Worm (Caenorhabditis elegans) whole organism, young adult: ENCODE results near the gene C43C3.4.
"Not testable (repeated sequence)": the region's sequence is repeated elsewhere in the genome, so short reads cannot be mapped to it uniquely, and the experiment has no call there.

Experiments used
- B0035.1 ChIP-seq: sonication (generic microtip); optimal IDR thresholded peaks from 2 replicates; lab custom pipeline; 2016; ENCODE audit warnings: missing genetic modification characterization, mild to moderate bottlenecking, missing compliant biosample characterization, missing genotype, missing genetic modification reagents
- D2030.7 ChIP-seq: fragments of 200-800 bp; sonication (Bioruptor generic); IDR thresholded peaks from 2 replicates; pipeline ENCODE4 v1.3.6; 2022; ENCODE audit warnings: missing genetic modification reagents, missing genetic modification characterization, missing compliant biosample characterization
- F37B4.10 ChIP-seq: fragments of 200-800 bp; sonication (Bioruptor generic); IDR thresholded peaks from 2 replicates; pipeline ENCODE4 v1.3.6; 2022; ENCODE audit warnings: missing genetic modification characterization, missing compliant biosample characterization
- F52B5.7 ChIP-seq: sonication (generic microtip); optimal IDR thresholded peaks from 2 replicates; lab custom pipeline; 2016; ENCODE audit warnings: mild to moderate bottlenecking, missing genetic modification characterization, missing compliant biosample characterization
- F57C9.4 ChIP-seq: sonication (generic microtip); optimal IDR thresholded peaks from 2 replicates; lab custom pipeline; 2017; ENCODE audit warnings: mild to moderate bottlenecking, missing genetic modification characterization, missing compliant biosample characterization
- K12H6.12 ChIP-seq: fragments of 200-800 bp; sonication (Bioruptor generic); optimal IDR thresholded peaks from 2 replicates; lab custom pipeline; 2018; ENCODE audit warnings: mild to moderate bottlenecking, missing genetic modification characterization, missing compliant biosample characterization
- ama-1 ChIP-seq, 3 experiments: fragments of 150-350 bp in 1 of 3; sonication (generic microtip) in 2 of 3; optimal IDR thresholded peaks; 2 replicates each; lab custom pipeline; 2014 to 2018; ENCODE audit warnings: missing biosample characterization in 2 of 3, missing genetic modification characterization in 2 of 3, missing genetic modification reagents in 2 of 3
- bed-1 ChIP-seq: fragments of 200-800 bp; sonication (Bioruptor generic); IDR thresholded peaks from 2 replicates; pipeline ENCODE4 v1.3.6; 2022; ENCODE audit warnings: missing genetic modification reagents, missing genetic modification characterization, missing compliant biosample characterization
- bed-2 ChIP-seq: fragments of 200-800 bp; sonication (Bioruptor generic); IDR thresholded peaks from 2 replicates; pipeline ENCODE4 v1.3.6; 2022; ENCODE audit warnings: missing genetic modification reagents, missing genetic modification characterization, missing compliant biosample characterization
- cebp-2 ChIP-seq: fragments of 200-800 bp; sonication (Bioruptor generic); IDR thresholded peaks from 2 replicates; pipeline ENCODE4 v1.3.6; 2022; ENCODE audit warnings: missing genetic modification characterization, missing compliant biosample characterization
- ceh-27 ChIP-seq: fragments of 200-800 bp; sonication (Bioruptor generic); optimal IDR thresholded peaks from 2 replicates; lab custom pipeline; 2018; ENCODE audit warnings: mild to moderate bottlenecking, missing genetic modification characterization, moderate library complexity, missing compliant biosample characterization
- dox-1 ChIP-seq: fragments of 200-800 bp; sonication (Bioruptor generic); IDR thresholded peaks from 2 replicates; pipeline ENCODE4 v1.3.6; 2022; ENCODE audit warnings: missing genetic modification reagents, missing genetic modification characterization, missing compliant biosample characterization
- hmg-1.2 ChIP-seq: fragments of 200-800 bp; sonication (Bioruptor generic); IDR thresholded peaks from 2 replicates; pipeline ENCODE4 v1.3.6; 2022; ENCODE audit warnings: missing genetic modification reagents, missing genetic modification characterization, missing compliant biosample characterization
- let-526 ChIP-seq: fragments of 200-800 bp; sonication (Bioruptor generic); IDR thresholded peaks from 2 replicates; pipeline ENCODE4 v1.3.6; 2022; ENCODE audit warnings: missing genetic modification reagents, missing genetic modification characterization, missing compliant biosample characterization
- lsl-1 ChIP-seq: fragments of 200-800 bp; sonication (Bioruptor generic); optimal IDR thresholded peaks from 2 replicates; lab custom pipeline; 2018; ENCODE audit warnings: mild to moderate bottlenecking, missing genetic modification characterization, moderate library complexity, missing compliant biosample characterization
- lsy-27 ChIP-seq: sonication (generic microtip); optimal IDR thresholded peaks from 2 replicates; lab custom pipeline; 2017; ENCODE audit warnings: missing genetic modification characterization, mild to moderate bottlenecking, missing compliant biosample characterization, antibody characterized with exemption, missing genotype, borderline replicate concordance; ENCODE audit not compliant: insufficient read depth
- madf-6 ChIP-seq: fragments of 200-800 bp; sonication (Bioruptor generic); IDR thresholded peaks from 2 replicates; pipeline ENCODE4 v1.3.6; 2022; ENCODE audit warnings: missing genetic modification reagents, missing genetic modification characterization, missing compliant biosample characterization
- nfya-2 ChIP-seq: fragments of 200-800 bp; sonication (Bioruptor generic); IDR thresholded peaks from 2 replicates; pipeline ENCODE4 v1.3.6; 2022; ENCODE audit warnings: missing genetic modification reagents, missing genetic modification characterization, missing compliant biosample characterization
- nhr-120 ChIP-seq: fragments of 200-800 bp; sonication (Bioruptor generic); IDR thresholded peaks from 2 replicates; pipeline ENCODE4 v1.3.6; 2022; ENCODE audit warnings: missing genetic modification characterization, missing compliant biosample characterization
- pha-4 ChIP-seq: fragments of 150-350 bp; sonication (generic microtip); optimal IDR thresholded peaks from 2 replicates; lab custom pipeline; 2014; ENCODE audit warnings: missing biosample characterization, missing genetic modification reagents, missing genetic modification characterization
- rcor-1 ChIP-seq: fragments of 200-800 bp; sonication (Bioruptor generic); IDR thresholded peaks from 2 replicates; pipeline ENCODE4 v1.3.6; 2022; ENCODE audit warnings: missing genetic modification reagents, missing genetic modification characterization, missing compliant biosample characterization
- rpc-1 ChIP-seq, 2 experiments: fragments of 150-350 bp in 1 of 2; sonication (generic microtip) in 1 of 2; optimal IDR thresholded peaks; 2 replicates each; lab custom pipeline; 2014 to 2018; ENCODE audit warnings: missing biosample characterization in 1 of 2, missing genetic modification characterization in 1 of 2, missing genetic modification reagents in 1 of 2, missing genotype in 1 of 2
- zfh-2 ChIP-seq: fragments of 200-800 bp; sonication (Bioruptor generic); conservative IDR thresholded peaks from 2 replicates; pipeline ENCODE4 v1.3.6; 2022; ENCODE audit warnings: missing genetic modification reagents, missing genetic modification characterization, missing compliant biosample characterization
- ztf-25 ChIP-seq: fragments of 200-800 bp; sonication (Bioruptor generic); IDR thresholded peaks from 2 replicates; pipeline ENCODE4 v1.3.6; 2022; ENCODE audit warnings: missing genetic modification reagents, missing genetic modification characterization, missing compliant biosample characterization
- ztf-3 ChIP-seq: fragments of 200-800 bp; sonication (Bioruptor generic); optimal IDR thresholded peaks from 2 replicates; lab custom pipeline; 2018; ENCODE audit warnings: mild to moderate bottlenecking, missing genetic modification characterization, missing compliant biosample characterization

Gene C43C3.4

DNA sequence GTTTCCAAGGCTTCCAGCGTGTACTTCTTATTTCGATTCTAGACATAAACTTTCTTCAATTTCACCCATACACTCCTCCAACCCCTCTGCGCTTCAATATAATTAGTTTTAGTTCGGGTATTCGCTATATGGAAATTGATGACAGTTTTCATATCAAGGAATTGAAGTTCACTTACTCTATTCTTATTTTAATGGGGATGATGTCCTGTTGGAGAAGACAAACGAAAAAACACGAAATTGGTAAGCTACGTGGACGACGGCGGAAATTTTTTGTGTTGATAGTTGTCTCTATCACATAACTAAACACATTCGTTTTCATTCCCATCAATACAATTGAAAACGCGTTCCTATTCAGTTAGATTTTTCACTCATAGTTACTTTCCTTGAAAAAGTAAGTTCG, 39.3 kb downstream of the C43C3.4 start, which contains the start of gene F34H10.5:
Gene F34H10.5, plus strand, starts transcription at position 301 of the 400 bp plus-strand sequence.
- TF ChIP-seq nfya-2 (GFP tag; lab: Robert Waterston, UW): no peak
- no peak for TF ChIP-seq zfh-2 (GFP tag; lab: Robert Waterston, UW)
- TF ChIP-seq, all 124 proteins: peak for 0

DNA sequence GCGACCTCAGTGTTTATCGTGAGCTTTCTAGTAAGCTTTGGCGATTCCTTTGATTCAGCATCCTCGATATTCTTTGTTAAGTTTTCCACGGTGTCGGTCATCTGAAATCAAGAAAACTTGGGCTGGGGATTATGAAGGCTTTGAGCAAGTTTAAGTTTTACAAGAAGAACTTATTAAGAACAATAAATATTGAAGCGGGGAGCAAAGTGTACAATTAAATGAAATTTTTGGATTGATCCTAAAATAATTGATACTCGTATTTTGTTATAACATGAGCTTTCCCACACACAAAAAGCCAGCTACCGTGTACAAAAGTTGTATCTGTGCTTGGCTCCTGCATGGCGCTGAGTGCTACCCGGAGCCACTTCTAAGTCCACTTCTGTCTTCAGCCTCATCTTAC, 39.8 kb downstream of the C43C3.4 start, which contains the start of gene F34H10.3:
Gene F34H10.3, minus strand, starts transcription at position 101 of the 400 bp plus-strand sequence.
- no peak for TF ChIP-seq B0035.1 (tag; lab: Kevin White, UChicago)
- TF ChIP-seq ceh-27 (GFP tag; lab: Kevin White, UChicago): no peak
- no peak for TF ChIP-seq rpc-1 (optimal IDR thresholded peaks at IDR 0.05; lab: Kevin White, UChicago)
- no peak for TF ChIP-seq rpc-1 (tag; optimal IDR thresholded peaks at IDR 0.05; lab: Kevin White, UChicago)
- no peak for TF ChIP-seq K12H6.12
- no peak for TF ChIP-seq pha-4 (tag; lab: Kevin White, UChicago)
- TF ChIP-seq lsl-1 (GFP tag; lab: Kevin White, UChicago): no peak
- TF ChIP-seq ama-1 (optimal IDR thresholded peaks at IDR 0.05; lab: Kevin White, UChicago): no peak
- no peak for TF ChIP-seq ama-1 (GFP tag; optimal IDR thresholded peaks at IDR 0.05; lab: Kevin White, UChicago)
- TF ChIP-seq dox-1 (GFP tag; lab: Robert Waterston, UW): no peak
- no peak for TF ChIP-seq nhr-120
- TF ChIP-seq madf-6 (GFP tag; lab: Robert Waterston, UW): no peak
- no peak for TF ChIP-seq ztf-3 (GFP tag; lab: Kevin White, UChicago)
- no peak for TF ChIP-seq F52B5.7 (tag; lab: Kevin White, UChicago)

DNA sequence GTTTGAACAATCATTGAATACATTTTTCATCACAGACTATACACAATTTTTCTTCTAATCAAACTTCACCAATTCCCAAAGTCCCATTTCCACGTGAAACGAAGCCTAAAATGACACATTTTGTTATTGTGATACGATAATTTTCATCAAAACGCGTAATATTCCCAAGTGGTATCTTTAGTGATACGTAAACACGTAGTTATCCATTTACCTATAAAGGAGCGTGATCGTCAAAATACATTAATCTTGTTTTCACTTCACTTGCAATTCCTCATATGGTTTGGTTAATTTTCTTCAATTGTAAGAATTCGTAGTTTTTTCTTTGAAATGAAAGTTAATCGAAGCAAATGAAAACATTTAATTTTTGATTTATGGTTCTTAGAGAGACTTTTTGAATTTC, 45.1 kb downstream of the C43C3.4 start:
- TF ChIP-seq let-526 (GFP tag; lab: Robert Waterston, UW) (no peak), ama-1 (optimal IDR thresholded peaks at IDR 0.05; lab: Kevin White, UChicago) (no peak), ama-1 (GFP tag; optimal IDR thresholded peaks at IDR 0.05; lab: Kevin White, UChicago) (no peak), rpc-1 (optimal IDR thresholded peaks at IDR 0.05; lab: Kevin White, UChicago) (no peak), rpc-1 (tag; optimal IDR thresholded peaks at IDR 0.05; lab: Kevin White, UChicago) (no peak), pha-4 (tag; lab: Kevin White, UChicago) (no peak), zfh-2 (GFP tag; lab: Robert Waterston, UW) (no peak)

DNA sequence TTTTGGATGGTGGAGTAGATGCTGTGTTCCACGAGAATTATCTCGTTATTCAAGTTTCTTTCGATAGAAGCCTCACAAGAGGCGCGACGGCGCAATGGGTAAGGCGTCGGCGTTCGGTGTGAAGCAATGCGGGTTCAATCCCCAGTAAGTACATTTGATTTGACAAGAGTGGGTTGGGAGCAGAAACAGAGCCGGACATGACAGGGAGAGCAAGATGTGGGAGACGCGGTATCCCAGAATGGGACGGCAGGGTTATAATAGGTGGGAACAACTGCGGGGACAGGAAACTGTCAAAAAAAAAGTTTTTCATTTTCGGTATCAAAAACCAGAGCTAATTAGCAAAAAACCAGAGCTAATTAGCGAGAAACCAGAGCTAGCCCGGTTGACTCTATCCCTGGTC, 47.5 kb downstream of the C43C3.4 start:
- 0 out of 2 replicates have a peak, but pooled peaks have one; percentile 51 for TF ChIP-seq cebp-2
- TF ChIP-seq rcor-1 (GFP tag; lab: Robert Waterston, UW): peak; percentile 47; the same call in 1 of the 2 replicates
- 0 out of 2 replicates have a peak, but pooled peaks have one; percentile 53 for TF ChIP-seq bed-1 (GFP tag; lab: Robert Waterston, UW)
- 0 out of 2 replicates have a peak, but pooled peaks have one; percentile 33 for TF ChIP-seq bed-2 (GFP tag; lab: Robert Waterston, UW)
- TF ChIP-seq D2030.7: peak; percentile 77
- 0 out of 2 replicates have a peak, but pooled peaks have one; percentile 17 for TF ChIP-seq hmg-1.2 (GFP tag; lab: Robert Waterston, UW)
- TF ChIP-seq F37B4.10 (GFP tag; lab: Robert Waterston, UW): 0 out of 2 replicates have a peak, but pooled peaks have one; percentile 55
- TF ChIP-seq ztf-25 (GFP tag; lab: Robert Waterston, UW): peak; percentile 70; the same call in 1 of the 2 replicates

DNA sequence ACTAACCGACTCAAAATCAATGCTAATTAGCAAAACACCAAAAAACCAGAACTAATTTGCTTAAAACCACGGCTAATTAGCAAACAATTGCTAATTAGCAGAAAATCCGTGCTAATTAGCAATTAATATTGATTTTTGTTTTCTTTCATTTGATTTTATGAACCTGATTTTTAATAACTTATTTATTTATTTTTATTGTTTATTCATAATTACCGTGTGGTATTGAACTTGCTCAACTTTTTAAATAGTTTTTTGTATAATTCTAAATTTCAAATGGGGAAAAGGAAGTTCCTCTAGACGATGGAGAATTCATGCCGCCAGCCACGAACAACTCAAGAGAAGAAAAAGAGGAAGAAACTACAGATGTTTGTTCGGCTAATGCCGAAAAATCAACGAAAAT, 48.9 kb downstream of the C43C3.4 start, which contains the start of gene F34H10.1:
Gene F34H10.1, plus strand, starts transcription at position 301 of the 400 bp plus-strand sequence.
- not testable (repeated sequence) for TF ChIP-seq K12H6.12; F57C9.4 (tag; lab: Kevin White, UChicago); lsy-27 (tag; lab: Kevin White, UChicago)
- TF ChIP-seq, all 124 proteins: peak for 0; not testable (repeated sequence) for 124
